Worm (Caenorhabditis elegans) whole organism, mixed stage, embryonic: ENCODE results near the gene shl-1.

Source experiments
- M03D4.4 ChIP-seq: sonication (generic microtip); optimal IDR thresholded peaks from 2 replicates; lab custom pipeline; 2017; ENCODE audit warnings: mild to moderate bottlenecking, missing genetic modification characterization, missing compliant biosample characterization
- bed-3 ChIP-seq: fragments of 200-800 bp; sonication (Bioruptor generic); optimal IDR thresholded peaks from 3 replicates; lab custom pipeline; 2018; ENCODE audit warnings: mild to moderate bottlenecking, missing genetic modification characterization, moderate library complexity, missing compliant biosample characterization
- blmp-1 ChIP-seq: fragments of 150-350 bp; optimal IDR thresholded peaks from 2 replicates; lab custom pipeline; 2014; ENCODE audit warnings: missing biosample characterization, missing genetic modification characterization
- ceh-39 ChIP-seq: fragments of 150-350 bp; optimal IDR thresholded peaks from 2 replicates; lab custom pipeline; 2014; ENCODE audit warnings: missing biosample characterization, missing genetic modification characterization
- ces-1 ChIP-seq: fragments of 150-350 bp; optimal IDR thresholded peaks from 2 replicates; lab custom pipeline; 2014; ENCODE audit warnings: missing biosample characterization, missing genetic modification reagents, missing genetic modification characterization
- cnd-1 ChIP-seq: fragments of 200-800 bp; sonication (Bioruptor generic); optimal IDR thresholded peaks from 2 replicates; lab custom pipeline; 2018; ENCODE audit warnings: mild to moderate bottlenecking, missing genetic modification characterization, missing compliant biosample characterization
- drap-1 ChIP-seq: fragments of 200-800 bp; sonication (Bioruptor generic); optimal IDR thresholded peaks from 3 replicates; lab custom pipeline; 2018; ENCODE audit warnings: mild to moderate bottlenecking, missing genetic modification characterization, missing compliant biosample characterization
- elt-3 ChIP-seq: fragments of 150-350 bp; optimal IDR thresholded peaks from 2 replicates; lab custom pipeline; 2014; ENCODE audit warnings: missing biosample characterization, missing genetic modification characterization
- flh-1 ChIP-seq: fragments of 200-800 bp; sonication (Bioruptor generic); optimal IDR thresholded peaks from 2 replicates; lab custom pipeline; 2018; ENCODE audit warnings: mild to moderate bottlenecking, missing genetic modification characterization, moderate library complexity, missing compliant biosample characterization
- ham-2 ChIP-seq: fragments of 200-800 bp; sonication (Bioruptor generic); optimal IDR thresholded peaks from 2 replicates; lab custom pipeline; 2018; ENCODE audit warnings: mild to moderate bottlenecking, missing genetic modification characterization, missing compliant biosample characterization
- hlh-1 ChIP-seq: fragments of 150-350 bp; optimal IDR thresholded peaks from 2 replicates; lab custom pipeline; 2014; ENCODE audit warnings: missing biosample characterization, missing genetic modification reagents, missing genetic modification characterization
- lin-13 ChIP-seq: fragments of 150-350 bp; optimal IDR thresholded peaks from 2 replicates; lab custom pipeline; 2014; ENCODE audit warnings: missing biosample characterization, missing genetic modification characterization
- lin-32 ChIP-seq: fragments of 200-800 bp; sonication (Bioruptor generic); optimal IDR thresholded peaks from 2 replicates; lab custom pipeline; 2018; ENCODE audit warnings: mild to moderate bottlenecking, missing genetic modification characterization, missing compliant biosample characterization
- lsy-2 ChIP-seq: fragments of 150-350 bp; optimal IDR thresholded peaks from 2 replicates; lab custom pipeline; 2014; ENCODE audit warnings: missing biosample characterization, missing genetic modification characterization
- mab-5 ChIP-seq: fragments of 150-350 bp; optimal IDR thresholded peaks from 2 replicates; lab custom pipeline; 2014; ENCODE audit warnings: missing biosample characterization, missing genetic modification characterization
- mep-1 ChIP-seq: fragments of 150-350 bp; optimal IDR thresholded peaks from 2 replicates; lab custom pipeline; 2017; ENCODE audit warnings: missing biosample characterization, missing genetic modification reagents, missing genetic modification characterization, inconsistent platforms
- mls-2 ChIP-seq: sonication (generic microtip); optimal IDR thresholded peaks from 2 replicates; lab custom pipeline; 2016; ENCODE audit warnings: mild to moderate bottlenecking, missing genetic modification characterization, moderate library complexity, missing compliant biosample characterization
- nhr-12 ChIP-seq: fragments of 150-350 bp; optimal IDR thresholded peaks from 2 replicates; lab custom pipeline; 2014; ENCODE audit warnings: missing biosample characterization, missing genetic modification characterization
- nhr-237 ChIP-seq: fragments of 150-350 bp; optimal IDR thresholded peaks from 2 replicates; lab custom pipeline; 2014; ENCODE audit warnings: missing biosample characterization, missing genetic modification characterization
- nhr-28 ChIP-seq: fragments of 150-350 bp; optimal IDR thresholded peaks from 2 replicates; lab custom pipeline; 2014; ENCODE audit warnings: missing biosample characterization, missing genetic modification characterization
- nhr-76 ChIP-seq: sonication (generic microtip); optimal IDR thresholded peaks from 2 replicates; lab custom pipeline; 2017; ENCODE audit warnings: missing biosample characterization, missing genetic modification characterization
- pha-4 ChIP-seq: fragments of 150-350 bp; optimal IDR thresholded peaks from 2 replicates; lab custom pipeline; 2018; ENCODE audit warnings: missing biosample characterization, missing genetic modification reagents, missing genetic modification characterization
- sem-2 ChIP-seq: fragments of 200-800 bp; sonication (Bioruptor generic); optimal IDR thresholded peaks from 2 replicates; lab custom pipeline; 2018; ENCODE audit warnings: mild to moderate bottlenecking, missing genetic modification characterization, missing compliant biosample characterization
- snpc-4 ChIP-seq: fragments of 150-350 bp; optimal IDR thresholded peaks from 2 replicates; lab custom pipeline; 2014; ENCODE audit warnings: missing biosample characterization, missing genetic modification characterization
- sptf-1 ChIP-seq: sonication (generic microtip); optimal IDR thresholded peaks from 2 replicates; lab custom pipeline; 2017; ENCODE audit warnings: mild to moderate bottlenecking, missing genetic modification characterization, moderate library complexity, missing compliant biosample characterization
- unc-120 ChIP-seq: sonication (generic microtip); optimal IDR thresholded peaks from 2 replicates; lab custom pipeline; 2017; ENCODE audit warnings: missing genetic modification characterization, missing compliant biosample characterization; ENCODE audit not compliant: poor library complexity, severe bottlenecking
- unc-39 ChIP-seq: fragments of 150-350 bp; optimal IDR thresholded peaks from 2 replicates; lab custom pipeline; 2014; ENCODE audit warnings: missing biosample characterization, missing genetic modification characterization
- unc-62 ChIP-seq: fragments of 150-350 bp; optimal IDR thresholded peaks from 2 replicates; lab custom pipeline; 2014; ENCODE audit warnings: missing biosample characterization, missing genetic modification reagents, missing genetic modification characterization
- zip-8 ChIP-seq: fragments of 150-350 bp; optimal IDR thresholded peaks from 2 replicates; lab custom pipeline; 2014; ENCODE audit warnings: missing biosample characterization, missing genetic modification characterization
- ztf-11 ChIP-seq: fragments of 150-350 bp; optimal IDR thresholded peaks from 2 replicates; lab custom pipeline; 2014; ENCODE audit warnings: missing biosample characterization, missing genetic modification characterization

Gene shl-1

DNA sequence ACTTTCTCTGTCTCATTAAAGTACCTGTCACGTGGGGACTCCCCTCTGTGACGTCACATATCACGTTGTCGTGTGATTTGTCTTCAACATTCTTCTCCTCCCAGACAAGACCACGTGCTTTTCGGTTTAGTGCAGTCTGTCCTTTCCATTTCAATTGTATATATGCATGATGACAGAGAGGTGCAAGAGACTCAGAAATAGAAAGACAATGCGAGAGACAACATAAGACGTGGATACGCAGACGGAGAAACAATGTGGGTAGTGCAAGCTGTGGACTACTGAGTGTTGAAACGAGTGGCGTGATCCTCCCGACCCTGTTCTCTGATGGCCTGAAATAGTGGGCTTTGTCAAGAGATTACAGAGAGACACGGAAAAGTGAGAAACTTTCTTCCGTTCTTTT lies 47.1 kb downstream of the shl-1 start:
- TF ChIP-seq unc-120 (tag; lab: Kevin White, UChicago): peak; percentile 39
- peak; percentile 77 for TF ChIP-seq ces-1 (GFP tag; lab: Kevin White, UChicago)
- TF ChIP-seq sem-2 (GFP tag; lab: Kevin White, UChicago): no peak
- TF ChIP-seq lin-32 (GFP tag; lab: Kevin White, UChicago): no peak
- TF ChIP-seq nhr-12: no peak
- peak; percentile 61 for TF ChIP-seq elt-3 (tag; lab: Kevin White, UChicago)
- TF ChIP-seq nhr-237 (tag; lab: Kevin White, UChicago): peak; percentile 33
- peak; percentile 20 for TF ChIP-seq mep-1
- TF ChIP-seq zip-8: peak; percentile 43
- TF ChIP-seq snpc-4: no peak
- TF ChIP-seq pha-4 (tag; lab: Kevin White, UChicago): peak; percentile 70
- peak; percentile 22 for TF ChIP-seq lin-13 (tag; lab: Kevin White, UChicago)
- TF ChIP-seq blmp-1 (tag; lab: Kevin White, UChicago): peak; percentile 4
- TF ChIP-seq ham-2 (GFP tag; lab: Kevin White, UChicago): peak; percentile 22
- TF ChIP-seq nhr-76 (tag; lab: Kevin White, UChicago): no peak
- peak; percentile 39 for TF ChIP-seq lsy-2 (tag; lab: Kevin White, UChicago)
- TF ChIP-seq unc-62: peak; percentile 78
- peak; percentile 15 for TF ChIP-seq cnd-1
- TF ChIP-seq mab-5 (tag; lab: Kevin White, UChicago): no peak
- peak; percentile 6 for TF ChIP-seq M03D4.4 (tag; lab: Kevin White, UChicago)
- TF ChIP-seq drap-1 (GFP tag; lab: Kevin White, UChicago): peak; percentile 0

DNA sequence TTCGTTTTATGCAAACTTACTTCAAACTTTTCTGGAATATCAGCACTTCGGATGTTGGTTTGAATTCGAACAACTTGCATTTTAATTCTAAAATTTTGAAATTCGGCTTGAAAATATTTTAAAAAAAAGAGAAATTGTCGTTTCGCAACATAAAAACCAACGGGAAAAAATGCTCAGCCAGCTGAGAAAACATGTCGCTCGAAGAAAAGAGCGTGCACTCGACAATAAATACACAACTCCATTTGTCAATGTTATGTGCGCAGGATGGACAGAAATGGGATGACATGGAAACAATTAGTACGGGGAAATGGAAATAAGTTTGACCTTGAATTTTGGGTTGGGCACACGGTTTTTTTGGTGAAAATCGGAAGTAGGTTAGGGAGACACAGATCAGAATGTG lies 48.0 kb downstream of the shl-1 start, which contains the start of gene mif-4:
Gene mif-4 (minus strand): TSS at position 87 of the 400 bp plus-strand sequence.
- TF ChIP-seq ces-1 (GFP tag; lab: Kevin White, UChicago) (peak; percentile 9), lin-32 (GFP tag; lab: Kevin White, UChicago) (no peak), bed-3 (no peak)

DNA sequence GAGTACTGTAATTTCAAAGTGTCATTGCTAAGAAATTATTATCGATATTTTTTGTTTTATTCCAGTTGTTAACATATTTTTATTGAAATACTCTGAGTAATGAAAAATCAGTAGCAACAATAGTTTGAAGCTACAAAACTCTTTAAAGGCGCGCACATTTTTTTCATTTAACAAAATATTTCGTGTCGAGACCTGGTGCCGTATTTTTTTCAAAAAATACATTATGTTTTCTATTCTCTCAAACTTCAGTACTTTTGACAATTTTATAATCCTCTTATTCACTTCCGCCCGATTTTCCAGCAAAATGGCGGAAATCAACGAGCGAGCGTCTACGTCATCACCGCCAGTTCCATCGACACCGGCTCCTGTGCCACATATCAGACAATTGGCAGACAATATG lies 50.0 kb downstream of the shl-1 start, which contains the start of gene blos-2:
Gene blos-2 (plus strand): TSS at position 301 of the 400 bp plus-strand sequence.
- TF ChIP-seq hlh-1 (tag; lab: Kevin White, UChicago) (no peak), nhr-12 (no peak), ceh-39 (tag; lab: Kevin White, UChicago) (no peak), sptf-1 (tag; lab: Kevin White, UChicago) (no peak), unc-39 (no peak), lin-13 (tag; lab: Kevin White, UChicago) (no peak), flh-1 (GFP tag; lab: Kevin White, UChicago) (no peak), nhr-28 (tag; lab: Kevin White, UChicago) (no peak), snpc-4 (no peak), ces-1 (GFP tag; lab: Kevin White, UChicago) (no peak), ztf-11 (tag; lab: Kevin White, UChicago) (no peak), mab-5 (tag; lab: Kevin White, UChicago) (no peak), nhr-237 (tag; lab: Kevin White, UChicago) (no peak), mls-2 (tag; lab: Kevin White, UChicago) (no peak), lin-32 (GFP tag; lab: Kevin White, UChicago) (no peak), unc-62 (no peak), nhr-76 (tag; lab: Kevin White, UChicago) (no peak)

DNA sequence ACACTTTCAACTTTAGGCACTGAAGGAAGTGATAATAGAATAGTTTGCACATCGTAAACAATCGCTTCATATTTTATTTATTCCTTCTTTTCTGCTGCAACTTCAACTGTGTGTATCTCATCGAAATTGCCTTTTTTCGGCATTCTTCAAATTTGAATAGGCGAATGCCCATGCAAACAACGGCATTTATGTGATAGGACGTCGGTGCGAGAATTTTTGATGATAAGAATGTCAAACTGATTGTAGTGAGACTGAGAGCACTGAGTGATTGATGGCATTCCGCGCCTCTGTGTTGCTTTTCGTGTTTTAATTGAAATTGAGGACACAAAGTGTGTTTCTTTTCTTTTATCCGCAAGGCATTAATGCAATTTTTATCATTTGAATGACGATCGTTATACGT lies 53.1 kb downstream of the shl-1 start:
- TF ChIP-seq snpc-4 (no peak), elt-3 (tag; lab: Kevin White, UChicago) (no peak), cnd-1 (no peak), unc-120 (tag; lab: Kevin White, UChicago) (peak; percentile 12), unc-62 (peak; percentile 49)

DNA sequence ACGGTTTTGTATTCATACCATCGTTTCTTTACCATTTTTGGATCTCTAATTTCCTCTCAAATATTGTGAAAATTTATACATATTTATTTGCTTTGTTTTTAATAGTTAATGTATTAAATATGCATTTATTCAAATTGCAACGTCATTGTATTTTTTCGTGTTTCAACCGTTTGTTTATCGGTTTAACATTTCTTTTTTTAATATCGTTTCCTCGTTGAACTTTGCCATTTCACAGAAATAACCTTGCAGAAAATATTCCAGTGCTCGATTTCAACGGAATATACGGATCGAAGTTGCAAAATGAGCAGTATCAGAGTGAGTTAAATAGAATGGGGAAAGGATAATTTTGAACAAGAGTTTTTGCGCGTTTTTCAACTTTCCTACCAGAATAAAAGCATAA lies 54.5 kb downstream of the shl-1 start, which contains the start of gene seu-1:
Gene seu-1 (plus strand): TSS at position 301 of the 400 bp plus-strand sequence.
- TF ChIP-seq drap-1 (GFP tag; lab: Kevin White, UChicago) (no peak), cnd-1 (no peak)
